Worm (Caenorhabditis elegans): ENCODE measurements around the gene uso-1.

DNA sequence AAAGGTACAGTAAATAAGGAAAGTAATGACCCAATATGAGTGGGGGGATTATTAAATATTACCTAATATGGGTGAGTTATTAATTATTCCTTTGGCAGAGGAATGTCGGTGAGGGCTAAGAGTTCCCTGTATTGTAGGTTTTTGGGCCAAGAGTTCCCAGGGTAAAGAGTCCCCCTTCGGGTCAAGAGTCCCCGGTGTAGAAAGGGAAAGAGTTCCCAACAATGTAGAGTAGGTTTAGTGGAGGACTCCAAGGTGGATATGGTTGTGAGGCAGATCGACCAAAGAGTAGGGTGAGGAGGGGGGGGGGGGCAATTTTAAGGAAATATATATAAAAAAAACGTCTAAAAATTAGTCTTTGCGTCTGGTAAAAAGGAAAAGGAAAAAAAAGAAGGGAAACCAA is 2.3 kb upstream of the uso-1 start:
- TF ChIP-seq ztf-11 (tag; optimal IDR thresholded peaks at IDR 0.05) (no peak), tbx-2 (tag; optimal IDR thresholded peaks at IDR 0.05) (no peak), jun-1 (tag; optimal IDR thresholded peaks at IDR 0.05) (no peak), pha-4 (tag; optimal IDR thresholded peaks at IDR 0.05) (no peak), lin-39 (tag; optimal IDR thresholded peaks at IDR 0.05) (no peak), nhr-28 (tag; optimal IDR thresholded peaks at IDR 0.05) (no peak), elt-1 (tag; optimal IDR thresholded peaks at IDR 0.05) (no peak), ama-1 (optimal IDR thresholded peaks at IDR 0.05) (no peak), nhr-77 (tag; optimal IDR thresholded peaks at IDR 0.05) (no peak)

All from whole organism, L3 larva.